Fruit fly (Drosophila melanogaster) whole organism, embryonic: Measurements from ENCODE around the gene CecA1.

ENCODE experiments used
- Abd-B ChIP-seq: fragments of 200-800 bp; sonication (Bioruptor generic); optimal IDR thresholded peaks from 2 replicates; lab custom pipeline; 2018; ENCODE audit warnings: missing biosample characterization, mild to moderate bottlenecking, missing genetic modification characterization, moderate library complexity
- Asciz ChIP-seq: fragments of 200-800 bp; sonication (Bioruptor generic); optimal IDR thresholded peaks from 2 replicates; lab custom pipeline; 2017; ENCODE audit warnings: missing biosample characterization, mild to moderate bottlenecking, missing genetic modification characterization, missing genetic modification reagents
- Atf-2 ChIP-seq: fragments of 200-800 bp; sonication (Bioruptor generic); optimal IDR thresholded peaks from 2 replicates; lab custom pipeline; 2016; ENCODE audit warnings: missing biosample characterization, missing genetic modification characterization
- BtbVII ChIP-seq: fragments of 200-800 bp; sonication (Bioruptor generic); optimal IDR thresholded peaks from 3 replicates; lab custom pipeline; 2017; ENCODE audit warnings: missing biosample characterization, mild to moderate bottlenecking, missing genetic modification characterization
- CG10462 ChIP-seq: fragments of 200-800 bp; sonication (Bioruptor generic); optimal IDR thresholded peaks from 2 replicates; lab custom pipeline; 2016; ENCODE audit warnings: missing biosample characterization, missing genetic modification characterization
- CG11085 ChIP-seq: fragments of 200-800 bp; sonication (Bioruptor generic); IDR thresholded peaks from 2 replicates; pipeline ENCODE4 v1.3.6; 2022; ENCODE audit warnings: missing biosample characterization, missing genetic modification characterization
- CG12744 ChIP-seq: fragments of 200-800 bp; sonication (Bioruptor generic); optimal IDR thresholded peaks from 2 replicates; lab custom pipeline; 2016; ENCODE audit warnings: missing biosample characterization, missing genetic modification characterization
- CG12769 ChIP-seq: fragments of 200-800 bp; sonication (Bioruptor generic); optimal IDR thresholded peaks from 2 replicates; lab custom pipeline; 2019; ENCODE audit warnings: missing biosample characterization, mild to moderate bottlenecking, missing genetic modification characterization, moderate library complexity
- CG12942 ChIP-seq: fragments of 200-800 bp; sonication (Bioruptor generic); optimal IDR thresholded peaks from 3 replicates; lab custom pipeline; 2016; ENCODE audit warnings: missing biosample characterization, missing genetic modification characterization
- CG13287 ChIP-seq: fragments of 200-800 bp; sonication (Bioruptor generic); IDR thresholded peaks from 2 replicates; pipeline ENCODE4 v1.3.6; 2022; ENCODE audit warnings: missing biosample characterization, missing genetic modification characterization; ENCODE audit not compliant: partially characterized antibody
- CG15269 ChIP-seq: fragments of 200-800 bp; sonication (Bioruptor generic); optimal IDR thresholded peaks from 2 replicates; lab custom pipeline; 2018; ENCODE audit warnings: missing biosample characterization, mild to moderate bottlenecking, missing genetic modification characterization, moderate library complexity
- CG1602 ChIP-seq: fragments of 200-800 bp; sonication (Bioruptor generic); optimal IDR thresholded peaks from 3 replicates; lab custom pipeline; 2016; ENCODE audit warnings: missing biosample characterization, missing genetic modification characterization
- CG16815 ChIP-seq: fragments of 200-800 bp; sonication (Bioruptor generic); optimal IDR thresholded peaks from 3 replicates; lab custom pipeline; 2017; ENCODE audit warnings: missing biosample characterization, mild to moderate bottlenecking, missing genetic modification characterization
- CG17829 ChIP-seq: fragments of 200-800 bp; optimal IDR thresholded peaks from 2 replicates; lab custom pipeline; 2019; ENCODE audit warnings: missing biosample characterization, mild to moderate bottlenecking, missing genetic modification characterization, moderate library complexity
- CG17912 ChIP-seq: fragments of 200-800 bp; sonication (Bioruptor generic); optimal IDR thresholded peaks from 2 replicates; lab custom pipeline; 2018; ENCODE audit warnings: missing biosample characterization, mild to moderate bottlenecking, missing genetic modification characterization
- CG18011 ChIP-seq: fragments of 200-800 bp; sonication (Bioruptor generic); optimal IDR thresholded peaks from 2 replicates; lab custom pipeline; 2017; ENCODE audit warnings: missing biosample characterization, missing genetic modification characterization, mild to moderate bottlenecking, moderate library complexity, missing genotype
- CG2875 ChIP-seq: fragments of 200-800 bp; sonication (Bioruptor generic); optimal IDR thresholded peaks from 2 replicates; lab custom pipeline; 2017; ENCODE audit warnings: missing biosample characterization, mild to moderate bottlenecking, missing genetic modification characterization, missing genetic modification reagents
- CG3163 ChIP-seq: fragments of 200-800 bp; sonication (Bioruptor generic); optimal IDR thresholded peaks from 3 replicates; lab custom pipeline; 2016; ENCODE audit warnings: missing biosample characterization, missing genetic modification characterization
- CG3407 ChIP-seq: fragments of 200-800 bp; sonication (Bioruptor generic); optimal IDR thresholded peaks from 2 replicates; lab custom pipeline; 2018; ENCODE audit warnings: missing biosample characterization, mild to moderate bottlenecking, missing genetic modification characterization
- CG5180 ChIP-seq: fragments of 200-800 bp; sonication (Bioruptor generic); optimal IDR thresholded peaks from 3 replicates; lab custom pipeline; 2017; ENCODE audit warnings: missing biosample characterization, missing genetic modification characterization, mild to moderate bottlenecking, moderate library complexity, missing genetic modification reagents
- CG8388 ChIP-seq: fragments of 200-800 bp; sonication (Bioruptor generic); optimal IDR thresholded peaks from 2 replicates; lab custom pipeline; 2019; ENCODE audit warnings: missing biosample characterization, mild to moderate bottlenecking, missing genetic modification characterization, moderate library complexity
- CG9932 ChIP-seq: fragments of 200-800 bp; sonication (Bioruptor generic); IDR thresholded peaks from 2 replicates; pipeline ENCODE4 v1.3.6; 2022; ENCODE audit warnings: missing biosample characterization, missing genetic modification characterization
- Chrac-16 ChIP-seq: fragments of 200-800 bp; sonication (Bioruptor generic); optimal IDR thresholded peaks from 3 replicates; lab custom pipeline; 2016; ENCODE audit warnings: missing biosample characterization, missing genetic modification characterization
- Drgx ChIP-seq: fragments of 200-800 bp; sonication (Bioruptor generic); IDR thresholded peaks from 2 replicates; pipeline ENCODE4 v1.3.6; 2022; ENCODE audit warnings: missing biosample characterization, missing genetic modification characterization
- Ets65A ChIP-seq: fragments of 200-800 bp; sonication (Bioruptor generic); peaks from one replicate; lab custom pipeline; 2016; ENCODE audit warnings: missing biosample characterization, missing genetic modification characterization
- H2.0 ChIP-seq: fragments of 200-800 bp; sonication (Bioruptor generic); IDR thresholded peaks from 2 replicates; pipeline ENCODE4 v1.3.6; 2022; ENCODE audit warnings: missing biosample characterization, missing genetic modification characterization
- HLH54F ChIP-seq: fragments of 200-800 bp; sonication (Bioruptor generic); optimal IDR thresholded peaks from 3 replicates; lab custom pipeline; 2016; ENCODE audit warnings: missing biosample characterization, missing genetic modification characterization
- HLHmδ ChIP-seq: fragments of 200-800 bp; sonication (Bioruptor generic); optimal IDR thresholded peaks from 2 replicates; lab custom pipeline; 2018; ENCODE audit warnings: missing biosample characterization, mild to moderate bottlenecking, missing genetic modification characterization, moderate library complexity
- Hey ChIP-seq: fragments of 200-800 bp; sonication (Bioruptor generic); optimal IDR thresholded peaks from 3 replicates; lab custom pipeline; 2018; ENCODE audit warnings: missing biosample characterization, mild to moderate bottlenecking, missing genetic modification characterization
- Kr ChIP-seq: fragments of 200-800 bp; sonication (Bioruptor generic); optimal IDR thresholded peaks from 2 replicates; lab custom pipeline; 2017; ENCODE audit warnings: missing biosample characterization, mild to moderate bottlenecking, missing genetic modification characterization
- Mes4 ChIP-seq: fragments of 200-800 bp; sonication (Bioruptor generic); optimal IDR thresholded peaks from 2 replicates; lab custom pipeline; 2016; ENCODE audit warnings: missing biosample characterization, missing genetic modification characterization
- Neu2 ChIP-seq: fragments of 200-800 bp; sonication (Bioruptor generic); optimal IDR thresholded peaks from 3 replicates; lab custom pipeline; 2016; ENCODE audit warnings: missing biosample characterization, missing genetic modification characterization, borderline replicate concordance
- PHDP ChIP-seq: fragments of 200-800 bp; sonication (Bioruptor generic); optimal IDR thresholded peaks from 3 replicates; lab custom pipeline; 2018; ENCODE audit warnings: missing biosample characterization, mild to moderate bottlenecking, missing genetic modification characterization, moderate library complexity
- Trl ChIP-seq, 3 experiments: fragments of >200 bp in 2 of 3; fragments of 200-800 bp in 1 of 3; sonication (Bioruptor generic) in 1 of 3; optimal IDR thresholded peaks; 2 replicates in 1 of 3; 3 replicates in 2 of 3; lab custom pipeline; 2016 to 2017; ENCODE audit warnings: missing biosample characterization in 1 of 3, missing genetic modification characterization in 1 of 3
- ac ChIP-seq: fragments of 200-800 bp; sonication (Bioruptor generic); optimal IDR thresholded peaks from 3 replicates; lab custom pipeline; 2017; ENCODE audit warnings: missing biosample characterization, mild to moderate bottlenecking, missing genetic modification characterization
- ato ChIP-seq: fragments of 200-800 bp; sonication (Bioruptor generic); IDR thresholded peaks from 2 replicates; pipeline ENCODE4 v1.3.6; 2022; ENCODE audit warnings: missing biosample characterization, missing genetic modification characterization; ENCODE audit not compliant: partially characterized antibody
- btn ChIP-seq: fragments of 200-800 bp; sonication (Bioruptor generic); optimal IDR thresholded peaks from 2 replicates; lab custom pipeline; 2016; ENCODE audit warnings: missing biosample characterization, missing genetic modification characterization
- crp ChIP-seq, 2 experiments: fragments of 200-800 bp; sonication (Bioruptor generic); optimal IDR thresholded peaks; 2 replicates in 1 of 2; 3 replicates in 1 of 2; lab custom pipeline; 2017; ENCODE audit warnings: missing biosample characterization in 2 of 2, missing genetic modification characterization in 2 of 2, mild to moderate bottlenecking in 1 of 2, moderate library complexity in 1 of 2
- fu2 ChIP-seq: fragments of 200-800 bp; sonication (Bioruptor generic); optimal IDR thresholded peaks from 2 replicates; lab custom pipeline; 2016; ENCODE audit warnings: missing biosample characterization, missing genetic modification characterization
- nau ChIP-seq: fragments of 200-800 bp; sonication (Bioruptor generic); optimal IDR thresholded peaks from 3 replicates; lab custom pipeline; 2017; ENCODE audit warnings: missing biosample characterization, mild to moderate bottlenecking, missing genetic modification characterization, missing genetic modification reagents
- otp ChIP-seq: fragments of 200-800 bp; sonication (Bioruptor generic); IDR thresholded peaks from 3 replicates; pipeline ENCODE4, ENCODE4 v1.3.6; 2022; ENCODE audit warnings: missing biosample characterization, missing genetic modification characterization
- pb ChIP-seq: fragments of 200-800 bp; sonication (Bioruptor generic); optimal IDR thresholded peaks from 3 replicates; lab custom pipeline; 2016; ENCODE audit warnings: missing biosample characterization, missing genetic modification characterization
- pho ChIP-seq: fragments of 200-800 bp; sonication (Bioruptor generic); optimal IDR thresholded peaks from 2 replicates; lab custom pipeline; 2016; ENCODE audit warnings: missing biosample characterization, missing genetic modification characterization
- sc ChIP-seq, 3 experiments: fragments of >200 bp in 2 of 3; fragments of 200-800 bp in 1 of 3; sonication (Bioruptor generic) in 1 of 3; optimal IDR thresholded peaks; 2 replicates in 2 of 3; 3 replicates in 1 of 3; lab custom pipeline; 2017; ENCODE audit warnings: mild to moderate bottlenecking in 1 of 3, missing biosample characterization in 1 of 3, missing genetic modification characterization in 1 of 3, missing genetic modification reagents in 1 of 3
- slp2 ChIP-seq: fragments of 200-800 bp; sonication (Bioruptor generic); optimal IDR thresholded peaks from 2 replicates; lab custom pipeline; 2016; ENCODE audit warnings: missing biosample characterization, missing genetic modification characterization
- tin ChIP-seq: fragments of 200-800 bp; sonication (Bioruptor generic); optimal IDR thresholded peaks from 3 replicates; lab custom pipeline; 2016; ENCODE audit warnings: missing biosample characterization, missing genetic modification characterization
- trh ChIP-seq: fragments of 200-800 bp; sonication (Bioruptor generic); optimal IDR thresholded peaks from 2 replicates; lab custom pipeline; 2016; ENCODE audit warnings: missing biosample characterization, missing genetic modification characterization
- wek ChIP-seq: fragments of 200-800 bp; sonication (Bioruptor generic); optimal IDR thresholded peaks from 3 replicates; lab custom pipeline; 2018; ENCODE audit warnings: missing biosample characterization, mild to moderate bottlenecking, missing genetic modification characterization, moderate library complexity
- z ChIP-seq: fragments of 200-800 bp; sonication (Bioruptor generic); IDR thresholded peaks from 3 replicates; pipeline ENCODE4 v1.3.6; 2022; ENCODE audit warnings: missing biosample characterization, missing genetic modification characterization

The CecA1 gene

dm6 chr3R:30189836-30190235, 20.8 kb upstream of the CecA1 start (continued):
- TF ChIP-seq H2.0 (GFP tag; lab: Robert Waterston, UW) (peak; percentile 73), CG12769 (tag; lab: Kevin White, UChicago) (peak; percentile 80), Mes4 (GFP tag; lab: Kevin White, UChicago) (peak; percentile 44), HLH54F (GFP tag; lab: Kevin White, UChicago) (peak; percentile 50), ato (GFP tag; lab: Robert Waterston, UW) (no peak), CG3163 (GFP tag; lab: Kevin White, UChicago) (no peak), pb (GFP tag; lab: Kevin White, UChicago) (no peak), CG11085 (GFP tag; lab: Robert Waterston, UW) (peak; percentile 36; the same call in 1 of the 2 replicates), Kr (no peak), CG8388 (GFP tag; lab: Kevin White, UChicago) (peak; percentile 67), Neu2 (GFP tag; lab: Kevin White, UChicago) (no peak), trh (GFP tag; lab: Kevin White, UChicago) (peak; percentile 24), Abd-B (GFP tag; lab: Kevin White, UChicago) (peak; percentile 72), CG5180 (GFP tag; lab: Kevin White, UChicago) (peak; percentile 48), CG17912 (GFP tag; lab: Kevin White, UChicago) (no peak), Asciz (GFP tag; lab: Kevin White, UChicago) (peak; percentile 76), Hey (no peak), CG2875 (GFP tag; lab: Kevin White, UChicago) (peak; percentile 65), pho (GFP tag; lab: Kevin White, UChicago) (no peak), CG18011 (GFP tag; lab: Kevin White, UChicago) (peak; percentile 17), crp (GFP tag; optimal IDR thresholded peaks at IDR 0.05; lab: Kevin White, UChicago) (peak in 1 of 2 experiments; percentile 8), nau (peak; percentile 60), Atf-2 (GFP tag; lab: Kevin White, UChicago) (peak; percentile 18), CG1602 (peak; percentile 51), CG16815 (GFP tag; lab: Kevin White, UChicago) (peak; percentile 29), Drgx (GFP tag; lab: Robert Waterston, UW) (peak; percentile 55), fu2 (GFP tag; lab: Kevin White, UChicago) (no peak), PHDP (tag; lab: Kevin White, UChicago) (peak; percentile 68), Trl (optimal IDR thresholded peaks at IDR 0.05; lab: Kevin White, UChicago) (no peak), Trl (GFP tag; optimal IDR thresholded peaks at IDR 0.05; lab: Kevin White, UChicago) (peak; percentile 33), CG10462 (GFP tag; lab: Kevin White, UChicago) (peak; percentile 16), otp (GFP tag; lab: Robert Waterston, UW) (peak; percentile 77; the same call in 2 of the 3 replicates), wek (GFP tag; lab: Kevin White, UChicago) (peak; percentile 28), z (no peak), CG3407 (GFP tag; lab: Kevin White, UChicago) (peak; percentile 68), tin (GFP tag; lab: Kevin White, UChicago) (peak; percentile 70), slp2 (peak; percentile 38), CG9932 (GFP tag; lab: Robert Waterston, UW) (peak; percentile 49), BtbVII (GFP tag; lab: Kevin White, UChicago) (peak; percentile 44), CG17829 (tag; lab: Kevin White, UChicago) (peak; percentile 67), CG15269 (tag; lab: Kevin White, UChicago) (peak; percentile 79), Chrac-16 (GFP tag; lab: Kevin White, UChicago) (peak; percentile 63), CG12942 (GFP tag; lab: Kevin White, UChicago) (peak; percentile 41), HLHmδ (GFP tag; lab: Kevin White, UChicago) (no peak), sc (optimal IDR thresholded peaks at IDR 0.05; lab: Kevin White, UChicago) (no peak), sc (GFP tag; optimal IDR thresholded peaks at IDR 0.05; lab: Kevin White, UChicago) (peak; percentile 21), ac (GFP tag; lab: Kevin White, UChicago) (no peak), CG12744 (no peak), btn (GFP tag; lab: Kevin White, UChicago) (no peak), Ets65A (GFP tag; lab: Kevin White, UChicago) (peak; percentile 90), CG13287 (no peak)
